Fruit fly (Drosophila melanogaster) S2 (cell line): Measurements from ENCODE around the gene CG14551.

Experiments used
- CG8478 ChIP-seq: fragments of >200 bp; optimal IDR thresholded peaks from 2 replicates; lab custom pipeline; 2018
- CTCF ChIP-seq, 2 experiments: fragments of >200 bp; optimal IDR thresholded peaks; 2 replicates each; lab custom pipeline; 2018

- TF ChIP-seq CTCF (optimal IDR thresholded peaks at IDR 0.05; lab: Kevin White, UChicago): no peak
- TF ChIP-seq CG8478 (lab: Kevin White, UChicago): no peak
Measured at dm6 chr3R:26095551-26095950, 32.7 kb upstream of the CG14551 start.
